Fruit fly (Drosophila melanogaster) whole organism, embryonic: ENCODE data around the gene obst-B.

Source experiments
- Abd-B ChIP-seq: fragments of 200-800 bp; sonication (Bioruptor generic); optimal IDR thresholded peaks from 2 replicates; lab custom pipeline; 2018; ENCODE audit warnings: missing biosample characterization, mild to moderate bottlenecking, missing genetic modification characterization, moderate library complexity
- B-H2 ChIP-seq: fragments of 200-800 bp; sonication (Bioruptor generic); optimal IDR thresholded peaks from 2 replicates; lab custom pipeline; 2018; ENCODE audit warnings: missing biosample characterization, mild to moderate bottlenecking, missing genetic modification characterization
- CG10209 ChIP-seq: fragments of 200-800 bp; sonication (Bioruptor generic); optimal IDR thresholded peaks from 3 replicates; lab custom pipeline; 2017; ENCODE audit warnings: missing biosample characterization, mild to moderate bottlenecking, missing genetic modification characterization, missing genetic modification reagents
- CG10462 ChIP-seq: fragments of 200-800 bp; sonication (Bioruptor generic); optimal IDR thresholded peaks from 2 replicates; lab custom pipeline; 2016; ENCODE audit warnings: missing biosample characterization, missing genetic modification characterization
- CG10979 ChIP-seq: fragments of 200-800 bp; sonication (Bioruptor generic); optimal IDR thresholded peaks from 2 replicates; lab custom pipeline; 2018; ENCODE audit warnings: missing biosample characterization, mild to moderate bottlenecking, missing genetic modification characterization, moderate library complexity
- CG11093 ChIP-seq: fragments of 200-800 bp; sonication (Bioruptor generic); IDR thresholded peaks from 3 replicates; pipeline ENCODE4 v1.3.6; 2022; ENCODE audit warnings: missing biosample characterization, missing genetic modification characterization
- CG12104 ChIP-seq: fragments of 200-800 bp; sonication (Bioruptor generic); optimal IDR thresholded peaks from 3 replicates; lab custom pipeline; 2016; ENCODE audit warnings: missing biosample characterization, missing genetic modification characterization
- CG13775 ChIP-seq: fragments of 200-800 bp; sonication (Bioruptor generic); optimal IDR thresholded peaks from 3 replicates; lab custom pipeline; 2017; ENCODE audit warnings: missing biosample characterization, mild to moderate bottlenecking, missing genetic modification characterization
- CG14860 ChIP-seq: fragments of 200-800 bp; sonication (Bioruptor generic); IDR thresholded peaks from 3 replicates; pipeline ENCODE4 v1.3.6; 2022; ENCODE audit warnings: missing biosample characterization, missing genetic modification characterization; ENCODE audit not compliant: partially characterized antibody
- CG15696 ChIP-seq: fragments of 200-800 bp; sonication (Bioruptor generic); optimal IDR thresholded peaks from 2 replicates; lab custom pipeline; 2019; ENCODE audit warnings: missing biosample characterization, mild to moderate bottlenecking, missing genetic modification characterization, moderate library complexity
- CG1602 ChIP-seq: fragments of 200-800 bp; sonication (Bioruptor generic); optimal IDR thresholded peaks from 3 replicates; lab custom pipeline; 2016; ENCODE audit warnings: missing biosample characterization, missing genetic modification characterization
- CG2129 ChIP-seq: fragments of 200-800 bp; sonication (Bioruptor generic); IDR thresholded peaks from 2 replicates; pipeline ENCODE4 v1.3.6; 2022; ENCODE audit warnings: missing biosample characterization, missing genetic modification characterization; ENCODE audit not compliant: partially characterized antibody
- CG33213 ChIP-seq: fragments of 200-800 bp; sonication (Bioruptor generic); optimal IDR thresholded peaks from 3 replicates; lab custom pipeline; 2016; ENCODE audit warnings: missing biosample characterization, missing genetic modification characterization
- CG3847 ChIP-seq: fragments of 200-800 bp; sonication (Bioruptor generic); IDR thresholded peaks from 2 replicates; pipeline ENCODE4 v1.3.6; 2022; ENCODE audit warnings: missing biosample characterization, missing genetic modification characterization
- CG3995 ChIP-seq: fragments of 200-800 bp; sonication (Bioruptor generic); optimal IDR thresholded peaks from 3 replicates; lab custom pipeline; 2016; ENCODE audit warnings: missing biosample characterization, missing genetic modification characterization
- CG7786 ChIP-seq: fragments of 200-800 bp; sonication (Bioruptor generic); optimal IDR thresholded peaks from 2 replicates; lab custom pipeline; 2016; ENCODE audit warnings: missing biosample characterization, missing genetic modification characterization
- CTCF ChIP-seq: fragments of 200-800 bp; sonication (Bioruptor generic); optimal IDR thresholded peaks from 2 replicates; lab custom pipeline; 2017; ENCODE audit warnings: missing biosample characterization, mild to moderate bottlenecking, missing genetic modification characterization, moderate library complexity
- Dbx ChIP-seq: fragments of 200-800 bp; sonication (Bioruptor generic); IDR thresholded peaks from 3 replicates; pipeline ENCODE4 v1.3.6; 2022; ENCODE audit warnings: missing biosample characterization, missing genetic modification characterization
- Eip74EF ChIP-seq, 2 experiments: fragments of 200-800 bp in 1 of 2; fragments of >200 bp in 1 of 2; sonication (Bioruptor generic) in 1 of 2; optimal IDR thresholded peaks; 2 replicates each; lab custom pipeline; 2017 to 2019; ENCODE audit warnings: missing biosample characterization in 2 of 2, missing genetic modification characterization in 2 of 2, mild to moderate bottlenecking in 1 of 2, moderate library complexity in 1 of 2
- H15 ChIP-seq: fragments of 200-800 bp; sonication (Bioruptor generic); IDR thresholded peaks from 3 replicates; pipeline ENCODE4 v1.3.6; 2022; ENCODE audit warnings: missing biosample characterization, missing genetic modification characterization
- HHEX ChIP-seq: fragments of 200-800 bp; sonication (Bioruptor generic); optimal IDR thresholded peaks from 3 replicates; lab custom pipeline; 2017; ENCODE audit warnings: missing biosample characterization, mild to moderate bottlenecking, missing genetic modification characterization, missing genetic modification reagents
- HLH4C ChIP-seq: fragments of 200-800 bp; sonication (Bioruptor generic); IDR thresholded peaks from 3 replicates; pipeline ENCODE4 v1.3.6; 2022; ENCODE audit warnings: missing biosample characterization, missing genetic modification characterization; ENCODE audit not compliant: partially characterized antibody
- Mad ChIP-seq: fragments of 200-800 bp; sonication (Bioruptor generic); optimal IDR thresholded peaks from 2 replicates; lab custom pipeline; 2016; ENCODE audit warnings: missing biosample characterization, missing genetic modification characterization
- Myb ChIP-seq: fragments of 200-800 bp; sonication (Bioruptor generic); optimal IDR thresholded peaks from 2 replicates; lab custom pipeline; 2016; ENCODE audit warnings: missing biosample characterization, missing genetic modification characterization
- Scr ChIP-seq: fragments of 200-800 bp; sonication (Bioruptor generic); IDR thresholded peaks from 2 replicates; pipeline ENCODE4 v1.3.6; 2022; ENCODE audit warnings: missing biosample characterization, missing genetic modification characterization; ENCODE audit not compliant: partially characterized antibody
- Sox102F ChIP-seq: fragments of 200-800 bp; sonication (Bioruptor generic); optimal IDR thresholded peaks from 2 replicates; lab custom pipeline; 2018; ENCODE audit warnings: missing biosample characterization, mild to moderate bottlenecking, missing genetic modification characterization, moderate library complexity
- ab ChIP-seq: fragments of 200-800 bp; sonication (Bioruptor generic); optimal IDR thresholded peaks from 2 replicates; lab custom pipeline; 2016; ENCODE audit warnings: missing biosample characterization, missing genetic modification characterization
- ato ChIP-seq: fragments of 200-800 bp; sonication (Bioruptor generic); IDR thresholded peaks from 2 replicates; pipeline ENCODE4 v1.3.6; 2022; ENCODE audit warnings: missing biosample characterization, missing genetic modification characterization; ENCODE audit not compliant: partially characterized antibody
- az2 ChIP-seq: fragments of 200-800 bp; sonication (Bioruptor generic); optimal IDR thresholded peaks from 3 replicates; lab custom pipeline; 2016; ENCODE audit warnings: missing biosample characterization, missing genetic modification characterization
- btn ChIP-seq: fragments of 200-800 bp; sonication (Bioruptor generic); optimal IDR thresholded peaks from 2 replicates; lab custom pipeline; 2016; ENCODE audit warnings: missing biosample characterization, missing genetic modification characterization
- chinmo ChIP-seq: fragments of 200-800 bp; sonication (Bioruptor generic); IDR thresholded peaks from 4 replicates; pipeline ENCODE4 v1.3.6; 2022; ENCODE audit warnings: missing biosample characterization, missing genetic modification characterization; ENCODE audit not compliant: partially characterized antibody
- croc ChIP-seq: fragments of 200-800 bp; sonication (Bioruptor generic); conservative IDR thresholded peaks from 3 replicates; pipeline ENCODE4 v1.3.6; 2022; ENCODE audit warnings: missing biosample characterization, missing genetic modification characterization
- da ChIP-seq: fragments of 200-800 bp; sonication (Bioruptor generic); optimal IDR thresholded peaks from 2 replicates; lab custom pipeline; 2016; ENCODE audit warnings: missing biosample characterization, missing genetic modification characterization
- dan ChIP-seq: fragments of 200-800 bp; sonication (Bioruptor generic); IDR thresholded peaks from 2 replicates; pipeline ENCODE4 v1.3.6; 2022; ENCODE audit warnings: missing biosample characterization, missing genetic modification characterization
- en ChIP-seq: fragments of 200-800 bp; sonication (Bioruptor generic); optimal IDR thresholded peaks from 2 replicates; lab custom pipeline; 2016; ENCODE audit warnings: missing biosample characterization, missing genetic modification characterization
- exex ChIP-seq: fragments of 200-800 bp; sonication (Bioruptor generic); optimal IDR thresholded peaks from 4 replicates; lab custom pipeline; 2018; ENCODE audit warnings: missing biosample characterization, mild to moderate bottlenecking, missing genetic modification characterization, moderate library complexity
- fd64A ChIP-seq: fragments of 200-800 bp; sonication (Bioruptor generic); optimal IDR thresholded peaks from 3 replicates; lab custom pipeline; 2018; ENCODE audit warnings: missing biosample characterization, mild to moderate bottlenecking, missing genetic modification characterization
- grau ChIP-seq: fragments of 200-800 bp; optimal IDR thresholded peaks from 3 replicates; lab custom pipeline; 2019; ENCODE audit warnings: missing biosample characterization, mild to moderate bottlenecking, missing genetic modification characterization, moderate library complexity
- her ChIP-seq: fragments of 200-800 bp; sonication (Bioruptor generic); optimal IDR thresholded peaks from 2 replicates; lab custom pipeline; 2016; ENCODE audit warnings: missing biosample characterization, missing genetic modification characterization
- hkb ChIP-seq, 2 experiments: fragments of 200-800 bp in 1 of 2; fragments of >200 bp in 1 of 2; sonication (Bioruptor generic) in 1 of 2; IDR thresholded peaks in 1 of 2; optimal IDR thresholded peaks in 1 of 2; 2 replicates each; pipeline versions ENCODE4 v1.3.6 to Lab custom; 2017 to 2022; ENCODE audit warnings: missing biosample characterization in 1 of 2, missing genetic modification characterization in 1 of 2
- ind ChIP-seq: fragments of 200-800 bp; sonication (Bioruptor generic); optimal IDR thresholded peaks from 3 replicates; lab custom pipeline; 2016; ENCODE audit warnings: missing biosample characterization, missing genetic modification characterization
- lab ChIP-seq: fragments of 200-800 bp; sonication (Bioruptor generic); optimal IDR thresholded peaks from 3 replicates; lab custom pipeline; 2017; ENCODE audit warnings: missing biosample characterization, missing genetic modification characterization, mild to moderate bottlenecking, moderate library complexity, missing genetic modification reagents
- lbe ChIP-seq: fragments of 200-800 bp; sonication (Bioruptor generic); optimal IDR thresholded peaks from 2 replicates; lab custom pipeline; 2016; ENCODE audit warnings: missing biosample characterization, mild to moderate bottlenecking, missing genetic modification characterization
- lola ChIP-seq, 3 experiments: fragments of >200 bp in 2 of 3; fragments of 200-800 bp in 1 of 3; sonication (Bioruptor generic) in 1 of 3; optimal IDR thresholded peaks; 2 replicates each; lab custom pipeline; 2017 to 2019; ENCODE audit warnings: missing biosample characterization in 3 of 3, missing genetic modification characterization in 3 of 3, mild to moderate bottlenecking in 1 of 3, moderate library complexity in 1 of 3
- odd ChIP-seq: fragments of 200-800 bp; sonication (Bioruptor generic); optimal IDR thresholded peaks from 2 replicates; lab custom pipeline; 2017; ENCODE audit warnings: missing biosample characterization, mild to moderate bottlenecking, missing genetic modification characterization
- pfk ChIP-seq: fragments of 200-800 bp; sonication (Bioruptor generic); optimal IDR thresholded peaks from 2 replicates; lab custom pipeline; 2018; ENCODE audit warnings: missing biosample characterization, mild to moderate bottlenecking, missing genetic modification characterization, moderate library complexity
- ranshi ChIP-seq: fragments of 200-800 bp; sonication (Bioruptor generic); IDR thresholded peaks from 2 replicates; pipeline ENCODE4 v1.3.6; 2022; ENCODE audit warnings: missing biosample characterization, missing genetic modification characterization
- salm ChIP-seq: fragments of 200-800 bp; sonication (Bioruptor generic); optimal IDR thresholded peaks from 2 replicates; lab custom pipeline; 2018; ENCODE audit warnings: missing biosample characterization, mild to moderate bottlenecking, missing genetic modification characterization
- trem ChIP-seq: fragments of 200-800 bp; optimal IDR thresholded peaks from 3 replicates; lab custom pipeline; 2019; ENCODE audit warnings: missing biosample characterization, mild to moderate bottlenecking, missing genetic modification characterization, moderate library complexity
- zfh1 ChIP-seq: fragments of 200-800 bp; sonication (Bioruptor generic); IDR thresholded peaks from 3 replicates; pipeline ENCODE4 v1.3.6; 2022; ENCODE audit warnings: missing biosample characterization, missing genetic modification characterization

Gene obst-B

dm6 chr2L:10056705-10057104 is 24.2 kb downstream of the obst-B start, which contains the start of gene Pen (continued):
- TF ChIP-seq CG14860 (GFP tag; lab: Robert Waterston, UW) (peak; percentile 31; the same call in 2 of the 3 replicates), CG33213 (GFP tag; lab: Kevin White, UChicago) (no peak), Sox102F (GFP tag; lab: Kevin White, UChicago) (no peak), Dbx (no peak), lola (GFP tag; optimal IDR thresholded peaks at IDR 0.05; lab: Kevin White, UChicago) (no peak), HLH4C (GFP tag; lab: Robert Waterston, UW) (peak; percentile 53), lab (GFP tag; lab: Kevin White, UChicago) (no peak), btn (GFP tag; lab: Kevin White, UChicago) (no peak), zfh1 (GFP tag; lab: Robert Waterston, UW) (no peak), Eip74EF (GFP tag; optimal IDR thresholded peaks at IDR 0.05; lab: Kevin White, UChicago) (no peak), CG2129 (GFP tag; lab: Robert Waterston, UW) (0 out of 2 replicates have a peak, but pooled peaks have one; percentile 27), CG11093 (GFP tag; lab: Robert Waterston, UW) (no peak), Myb (peak; percentile 87), trem (peak; percentile 65), ab (no peak), lbe (GFP tag; lab: Kevin White, UChicago) (no peak), CTCF (GFP tag; lab: Kevin White, UChicago) (peak; percentile 38), grau (tag; lab: Kevin White, UChicago) (no peak), CG1602 (GFP tag; lab: Kevin White, UChicago) (no peak), dan (GFP tag; lab: Robert Waterston, UW) (no peak)

dm6 chr2L:10057236-10057635 is 24.7 kb downstream of the obst-B start:
- TF ChIP-seq ato (no peak), hkb (optimal IDR thresholded peaks at IDR 0.05; lab: Kevin White, UChicago) (no peak), hkb (GFP tag; IDR thresholded peaks at IDR 0.05; lab: Robert Waterston, UW) (peak; percentile 79), Mad (GFP tag; lab: Kevin White, UChicago) (no peak), exex (tag; lab: Kevin White, UChicago) (no peak), B-H2 (GFP tag; lab: Kevin White, UChicago) (no peak), Scr (GFP tag; lab: Robert Waterston, UW) (no peak), salm (tag; lab: Kevin White, UChicago) (no peak), odd (GFP tag; lab: Kevin White, UChicago) (no peak), pfk (GFP tag; lab: Kevin White, UChicago) (no peak), az2 (GFP tag; lab: Kevin White, UChicago) (peak; percentile 75), her (peak; percentile 16), H15 (peak; percentile 84), CG10209 (GFP tag; lab: Kevin White, UChicago) (peak; percentile 64), CG10462 (GFP tag; lab: Kevin White, UChicago) (peak; percentile 44), Abd-B (peak; percentile 75), ind (GFP tag; lab: Kevin White, UChicago) (peak; percentile 60), croc (GFP tag; lab: Robert Waterston, UW) (peak; percentile 85), CG12104 (GFP tag; lab: Kevin White, UChicago) (peak; percentile 22), CG3847 (GFP tag; lab: Robert Waterston, UW) (peak; percentile 55), fd64A (peak; percentile 34), chinmo (no peak), ranshi (GFP tag; lab: Robert Waterston, UW) (peak; percentile 88), da (GFP tag; lab: Kevin White, UChicago) (peak; percentile 28), CG15696 (peak; percentile 77), CG7786 (GFP tag; lab: Kevin White, UChicago) (peak; percentile 63), CG13775 (GFP tag; lab: Kevin White, UChicago) (peak; percentile 62), CG3995 (no peak), HHEX (GFP tag; lab: Kevin White, UChicago) (peak; percentile 60), CG10979 (tag; lab: Kevin White, UChicago) (peak; percentile 82), en (GFP tag; lab: Kevin White, UChicago) (peak; percentile 68)
